Worm (Caenorhabditis elegans) whole organism, L1 larva: ENCODE data around the gene C18D11.7.
A peak's percentile ranks its signal among the peaks of the same experiment; 100 is the strongest.

Source experiments
- C34B4.2 ChIP-seq: sonication (generic microtip); optimal IDR thresholded peaks from 2 replicates; lab custom pipeline; 2017; ENCODE audit warnings: mild to moderate bottlenecking, missing genetic modification characterization, missing compliant biosample characterization
- F16B12.6 ChIP-seq: fragments of 150-350 bp; optimal IDR thresholded peaks from 2 replicates; lab custom pipeline; 2014; ENCODE audit warnings: missing biosample characterization, missing genetic modification characterization
- Y116A8C.19 ChIP-seq: sonication (generic microtip); optimal IDR thresholded peaks from 2 replicates; lab custom pipeline; 2016; ENCODE audit warnings: missing compliant biosample characterization, missing genetic modification characterization, borderline replicate concordance
- alr-1 ChIP-seq: fragments of 200-800 bp; sonication (Bioruptor generic); optimal IDR thresholded peaks from 2 replicates; lab custom pipeline; 2018; ENCODE audit warnings: borderline replicate concordance, mild to moderate bottlenecking, missing genetic modification characterization, missing compliant biosample characterization
- blmp-1 ChIP-seq: fragments of 150-350 bp; optimal IDR thresholded peaks from 2 replicates; lab custom pipeline; 2014; ENCODE audit warnings: missing biosample characterization, missing genetic modification characterization
- ceh-63 ChIP-seq: fragments of 200-800 bp; sonication (Bioruptor generic); optimal IDR thresholded peaks from 2 replicates; lab custom pipeline; 2018; ENCODE audit warnings: mild to moderate bottlenecking, missing genetic modification characterization, missing compliant biosample characterization
- ceh-90 ChIP-seq: sonication (generic microtip); optimal IDR thresholded peaks from 2 replicates; lab custom pipeline; 2016; ENCODE audit warnings: missing genetic modification characterization, missing compliant biosample characterization
- efl-1 ChIP-seq, 4 experiments: fragments of 150-350 bp; optimal IDR thresholded peaks in 3 of 4; peaks in 1 of 4; 1 replicate in 1 of 4; 2 replicates in 3 of 4; lab custom pipeline; 2014; ENCODE audit warnings: missing biosample characterization in 2 of 4, missing genetic modification characterization in 2 of 4, missing genetic modification reagents in 2 of 4
- efl-3 ChIP-seq: fragments of 200-800 bp; sonication (Bioruptor generic); optimal IDR thresholded peaks from 2 replicates; lab custom pipeline; 2018; ENCODE audit warnings: mild to moderate bottlenecking, missing genetic modification characterization, missing compliant biosample characterization
- egl-13 ChIP-seq: sonication (generic microtip); optimal IDR thresholded peaks from 2 replicates; lab custom pipeline; 2016; ENCODE audit warnings: missing genotype, missing genetic modification reagents, missing genetic modification characterization, missing compliant biosample characterization
- elt-2 ChIP-seq: sonication (generic microtip); optimal IDR thresholded peaks from 2 replicates; lab custom pipeline; 2016; ENCODE audit warnings: missing genetic modification characterization, mild to moderate bottlenecking, inconsistent platforms, missing compliant biosample characterization, missing genetic modification reagents
- fos-1 ChIP-seq: fragments of 150-350 bp; optimal IDR thresholded peaks from 2 replicates; lab custom pipeline; 2014; ENCODE audit warnings: missing biosample characterization, missing genetic modification characterization
- grh-1 ChIP-seq: fragments of 200-800 bp; sonication (Bioruptor generic); IDR thresholded peaks from 2 replicates; pipeline ENCODE4 v1.3.6; 2022; ENCODE audit warnings: missing genetic modification reagents, missing genetic modification characterization, missing compliant biosample characterization
- hlh-4 ChIP-seq: sonication (generic microtip); optimal IDR thresholded peaks from 2 replicates; lab custom pipeline; 2016; ENCODE audit warnings: mild to moderate bottlenecking, missing genetic modification characterization, missing compliant biosample characterization
- irx-1 ChIP-seq: sonication (generic microtip); optimal IDR thresholded peaks from 2 replicates; lab custom pipeline; 2016; ENCODE audit warnings: missing genetic modification characterization, missing compliant biosample characterization
- isw-1 ChIP-seq: fragments of 200-800 bp; sonication (Bioruptor generic); IDR thresholded peaks from 2 replicates; pipeline ENCODE4 v1.3.6; 2022; ENCODE audit warnings: missing genetic modification characterization, missing compliant biosample characterization
- lin-13 ChIP-seq: fragments of 150-350 bp; optimal IDR thresholded peaks from 2 replicates; lab custom pipeline; 2014; ENCODE audit warnings: missing biosample characterization, missing genetic modification reagents, missing genetic modification characterization
- lin-14 ChIP-seq: fragments of 200-800 bp; sonication (Bioruptor generic); optimal IDR thresholded peaks from 2 replicates; lab custom pipeline; 2018; ENCODE audit warnings: mild to moderate bottlenecking, missing genetic modification characterization, moderate library complexity, missing compliant biosample characterization
- lir-3 ChIP-seq: sonication (generic microtip); optimal IDR thresholded peaks from 2 replicates; lab custom pipeline; 2016; ENCODE audit warnings: mild to moderate bottlenecking, missing genetic modification characterization, moderate library complexity, missing compliant biosample characterization; ENCODE audit not compliant: poor library complexity
- nhr-11 ChIP-seq: fragments of 150-350 bp; optimal IDR thresholded peaks from 2 replicates; lab custom pipeline; 2014; ENCODE audit warnings: missing biosample characterization, missing genetic modification characterization
- nhr-237 ChIP-seq: fragments of 150-350 bp; optimal IDR thresholded peaks from 2 replicates; lab custom pipeline; 2014; ENCODE audit warnings: missing biosample characterization, missing genetic modification characterization
- nhr-28 ChIP-seq: fragments of 150-350 bp; optimal IDR thresholded peaks from 2 replicates; lab custom pipeline; 2014; ENCODE audit warnings: missing biosample characterization, missing genetic modification characterization
- nhr-77 ChIP-seq: fragments of 150-350 bp; optimal IDR thresholded peaks from 2 replicates; lab custom pipeline; 2014; ENCODE audit warnings: missing biosample characterization, missing genetic modification characterization
- nhr-85 ChIP-seq: sonication (generic microtip); peaks from one replicate; lab custom pipeline; 2016; ENCODE audit warnings: missing genetic modification characterization, inconsistent platforms, missing compliant biosample characterization
- pag-3 ChIP-seq: sonication (generic microtip); optimal IDR thresholded peaks from 2 replicates; lab custom pipeline; 2017; ENCODE audit warnings: missing genetic modification characterization, mild to moderate bottlenecking, missing compliant biosample characterization, antibody characterized with exemption, borderline replicate concordance; ENCODE audit not compliant: insufficient read depth
- snpc-4 ChIP-seq: fragments of 150-350 bp; optimal IDR thresholded peaks from 2 replicates; lab custom pipeline; 2014; ENCODE audit warnings: missing biosample characterization, missing genetic modification characterization
- sup-37 ChIP-seq: fragments of 200-800 bp; sonication (Bioruptor generic); optimal IDR thresholded peaks from 2 replicates; lab custom pipeline; 2018; ENCODE audit warnings: mild to moderate bottlenecking, missing genetic modification characterization, missing compliant biosample characterization
- tbx-2 ChIP-seq: sonication (generic microtip); optimal IDR thresholded peaks from 2 replicates; lab custom pipeline; 2016; ENCODE audit warnings: missing genetic modification characterization, missing compliant biosample characterization
- unc-30 ChIP-seq: sonication (generic microtip); optimal IDR thresholded peaks from 2 replicates; lab custom pipeline; 2017; ENCODE audit warnings: missing biosample characterization, missing genetic modification characterization
- unc-98 ChIP-seq: fragments of 200-800 bp; sonication (Bioruptor generic); IDR thresholded peaks from 2 replicates; pipeline ENCODE4 v1.3.6; 2022; ENCODE audit warnings: missing genetic modification characterization, missing compliant biosample characterization
- vab-15 ChIP-seq: sonication (generic microtip); optimal IDR thresholded peaks from 2 replicates; lab custom pipeline; 2017; ENCODE audit warnings: missing genotype, mild to moderate bottlenecking, missing genetic modification characterization, missing compliant biosample characterization
- zip-4 ChIP-seq: fragments of 200-800 bp; sonication (Bioruptor generic); optimal IDR thresholded peaks from 2 replicates; lab custom pipeline; 2018; ENCODE audit warnings: mild to moderate bottlenecking, missing genetic modification characterization, moderate library complexity, missing compliant biosample characterization

C18D11.7 gene

ce11 chrIII:11810447-11810846 is 3.9 kb upstream of the C18D11.7 start, which contains the start of gene C18D11.6:
TSS of gene C18D11.6 (plus strand) at chrIII:11810556.
- TF ChIP-seq alr-1, result no peak
- peak; percentile 81 for TF ChIP-seq nhr-85
- no peak for TF ChIP-seq hlh-4 (tag; lab: Kevin White, UChicago)
- TF ChIP-seq efl-1 (optimal IDR thresholded peaks at IDR 0.05; lab: Kevin White, UChicago), result no peak
- TF ChIP-seq efl-1 (GFP tag; optimal IDR thresholded peaks at IDR 0.05 in 1 of 2; lab: Kevin White, UChicago), result peak in 1 of 2 experiments; percentile 64
- TF ChIP-seq egl-13, result no peak

DNA sequence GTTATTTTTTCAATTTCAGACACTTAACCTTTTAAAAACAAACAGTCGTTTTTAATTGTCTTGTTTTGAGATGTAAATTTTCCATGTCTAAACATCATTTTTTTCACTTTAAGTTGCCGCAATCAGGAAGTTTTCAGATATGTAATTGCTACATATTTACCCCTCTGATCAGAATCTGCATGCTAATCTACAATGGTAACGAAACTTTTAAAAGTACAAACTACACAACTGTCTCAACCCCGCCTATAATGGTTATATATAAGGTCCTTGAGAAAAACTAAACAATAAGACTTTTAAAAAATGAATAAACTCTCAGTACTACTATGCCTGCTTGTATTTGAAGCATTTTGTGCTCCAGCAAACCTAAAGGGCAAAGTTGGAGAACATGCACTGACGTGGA is 2.2 kb upstream of the C18D11.7 start, which contains the start of gene C18D11.9:
Gene C18D11.9 (plus strand): TSS at position 301 of the 400 bp plus-strand sequence.
- TF ChIP-seq efl-1 (optimal IDR thresholded peaks at IDR 0.05; lab: Kevin White, UChicago), result no peak
- peak in 1 of 2 experiments; percentile 31 for TF ChIP-seq efl-1 (GFP tag; optimal IDR thresholded peaks at IDR 0.05 in 1 of 2; lab: Kevin White, UChicago)
- no peak for TF ChIP-seq unc-30 (tag; lab: Kevin White, UChicago)
- TF ChIP-seq nhr-28 (tag; lab: Kevin White, UChicago), result no peak
- TF ChIP-seq Y116A8C.19 (tag; lab: Kevin White, UChicago), result no peak
- no peak for TF ChIP-seq sup-37 (GFP tag; lab: Kevin White, UChicago)
- TF ChIP-seq, all 84 proteins: peak for 1

DNA sequence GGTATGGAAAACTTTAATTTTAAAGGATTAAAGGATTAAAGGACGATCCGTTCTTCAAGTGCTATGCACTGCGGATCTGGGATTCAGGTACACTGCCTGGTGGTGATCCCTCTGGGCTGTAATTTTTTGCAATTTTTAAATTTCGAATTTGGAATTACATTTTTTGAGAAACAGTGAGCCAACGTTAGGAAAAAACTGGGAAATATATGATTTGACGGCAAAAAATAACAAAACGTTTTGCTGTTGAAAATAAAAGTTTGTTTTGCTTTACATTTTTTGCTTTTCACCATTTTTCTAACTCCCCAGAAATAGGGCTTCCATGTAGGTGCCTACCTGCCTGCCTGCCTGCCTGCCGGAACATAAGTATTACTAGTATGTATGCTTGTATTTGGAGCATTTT is 823 bp upstream of the C18D11.7 start, which contains the start of gene C18D11.10:
Gene C18D11.10 (plus strand): TSS at position 301 of the 400 bp plus-strand sequence.
- TF ChIP-seq tbx-2 (tag; lab: Kevin White, UChicago) (no peak), unc-30 (tag; lab: Kevin White, UChicago) (no peak), fos-1 (tag; lab: Kevin White, UChicago) (no peak), nhr-237 (tag; lab: Kevin White, UChicago) (no peak), isw-1 (GFP tag; lab: Robert Waterston, UW) (no peak), nhr-28 (tag; lab: Kevin White, UChicago) (no peak), irx-1 (tag; lab: Kevin White, UChicago) (no peak), lir-3 (no peak), elt-2 (no peak), vab-15 (no peak), efl-3 (GFP tag; lab: Kevin White, UChicago) (no peak), snpc-4 (tag; lab: Kevin White, UChicago) (no peak), sup-37 (GFP tag; lab: Kevin White, UChicago) (no peak), F16B12.6 (tag; lab: Kevin White, UChicago) (no peak), grh-1 (GFP tag; lab: Robert Waterston, UW) (no peak), C34B4.2 (tag; lab: Kevin White, UChicago) (no peak), ceh-63 (GFP tag; lab: Kevin White, UChicago) (no peak), zip-4 (no peak), unc-98 (GFP tag; lab: Robert Waterston, UW) (no peak)
- TF ChIP-seq, all 84 proteins: peak for 0

DNA sequence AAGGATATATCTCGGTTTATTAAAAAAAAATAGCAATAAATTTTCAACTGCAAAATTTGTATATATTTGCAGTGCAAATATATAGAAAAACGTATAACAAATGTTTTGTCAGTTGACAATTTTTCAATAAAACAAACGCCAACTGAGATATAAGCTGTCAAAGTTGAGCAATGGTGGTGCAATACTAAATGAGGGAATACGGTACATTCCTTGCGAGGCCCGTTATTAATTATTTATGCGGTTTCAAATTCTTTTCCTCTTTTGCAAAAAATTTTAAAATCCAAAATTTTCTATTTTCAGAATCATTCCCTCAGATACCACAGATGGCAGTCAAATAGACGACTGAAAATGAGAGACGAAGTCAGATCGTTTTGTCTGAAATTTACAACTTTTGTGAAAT is 11.1 kb downstream of the C18D11.7 start, which contains the start of gene twk-39:
Gene twk-39 (plus strand): TSS at position 301 of the 400 bp plus-strand sequence.
- TF ChIP-seq nhr-11 (tag; lab: Kevin White, UChicago) (no peak), snpc-4 (tag; lab: Kevin White, UChicago) (no peak), nhr-77 (tag; lab: Kevin White, UChicago) (no peak), tbx-2 (tag; lab: Kevin White, UChicago) (no peak), blmp-1 (tag; lab: Kevin White, UChicago) (no peak), ceh-90 (no peak)

- TF ChIP-seq grh-1 (GFP tag; lab: Robert Waterston, UW), result no peak
- TF ChIP-seq efl-1 (optimal IDR thresholded peaks at IDR 0.05; lab: Kevin White, UChicago), result no peak
- TF ChIP-seq efl-1 (GFP tag; optimal IDR thresholded peaks at IDR 0.05 in 1 of 2; lab: Kevin White, UChicago), result peak in 1 of 2 experiments; percentile 78
- peak; percentile 69 for TF ChIP-seq lin-14 (GFP tag; lab: Kevin White, UChicago)
- TF ChIP-seq lin-13 (GFP tag; lab: Kevin White, UChicago), result no peak
- no peak for TF ChIP-seq pag-3 (tag; lab: Kevin White, UChicago)
- no peak for TF ChIP-seq tbx-2 (tag; lab: Kevin White, UChicago)
Observed at ce11 chrIII:11794389-11794788, 12.2 kb downstream of the C18D11.7 start.
